Worm (Caenorhabditis elegans) whole organism, L4 larva: ENCODE measurements around the gene F46F5.13.
"Not testable (repeated sequence)": the region's sequence is repeated elsewhere in the genome, so short reads cannot be mapped to it uniquely, and the experiment has no call there.

Source experiments
- F37D6.2 ChIP-seq: sonication (generic microtip); optimal IDR thresholded peaks from 2 replicates; lab custom pipeline; 2016; ENCODE audit warnings: mild to moderate bottlenecking, missing genetic modification characterization, missing compliant biosample characterization
- arid-1 ChIP-seq: fragments of 200-800 bp; sonication (Bioruptor generic); conservative IDR thresholded peaks from 2 replicates; pipeline ENCODE4 v1.3.6; 2022; ENCODE audit warnings: missing genetic modification reagents, missing genetic modification characterization, missing compliant biosample characterization
- ceh-20 ChIP-seq: fragments of 200-800 bp; sonication (Bioruptor generic); IDR thresholded peaks from 2 replicates; pipeline ENCODE4 v1.3.6; 2022; ENCODE audit warnings: missing genetic modification reagents, missing genetic modification characterization, missing compliant biosample characterization
- egl-43 ChIP-seq: fragments of 200-800 bp; sonication (Bioruptor generic); IDR thresholded peaks from 2 replicates; pipeline ENCODE4 v1.3.6; 2022; ENCODE audit warnings: missing genetic modification reagents, missing genetic modification characterization, missing compliant biosample characterization
- fos-1 ChIP-seq: fragments of 150-350 bp; optimal IDR thresholded peaks from 2 replicates; lab custom pipeline; 2014; ENCODE audit warnings: missing biosample characterization, missing genetic modification characterization
- lin-39 ChIP-seq: fragments of 150-350 bp; optimal IDR thresholded peaks from 2 replicates; lab custom pipeline; 2014; ENCODE audit warnings: missing biosample characterization, missing genetic modification reagents, missing genetic modification characterization
- lsy-2 ChIP-seq, 2 experiments: fragments of 150-350 bp in 1 of 2; sonication (generic microtip) in 1 of 2; optimal IDR thresholded peaks; 2 replicates each; lab custom pipeline; 2014 to 2017; ENCODE audit warnings: missing biosample characterization in 2 of 2, missing genetic modification characterization in 2 of 2
- mdt-29 ChIP-seq: fragments of 200-800 bp; sonication (Bioruptor generic); IDR thresholded peaks from 2 replicates; pipeline ENCODE4 v1.3.6; 2022; ENCODE audit warnings: missing genetic modification reagents, missing genetic modification characterization, missing compliant biosample characterization
- nhr-76 ChIP-seq: fragments of 150-350 bp; optimal IDR thresholded peaks from 2 replicates; lab custom pipeline; 2014; ENCODE audit warnings: missing biosample characterization, missing genetic modification characterization
- nhr-77 ChIP-seq: fragments of 150-350 bp; optimal IDR thresholded peaks from 2 replicates; lab custom pipeline; 2014; ENCODE audit warnings: missing biosample characterization, missing genetic modification characterization
- unc-39 ChIP-seq: sonication (generic microtip); optimal IDR thresholded peaks from 2 replicates; lab custom pipeline; 2017; ENCODE audit warnings: missing biosample characterization, missing genetic modification characterization
- unc-62 ChIP-seq, 3 experiments: fragments of 150-350 bp in 1 of 3; sonication (generic microtip); optimal IDR thresholded peaks in 2 of 3; peaks in 1 of 3; 1 replicate in 1 of 3; 2 replicates in 2 of 3; lab custom pipeline; 2014 to 2017; ENCODE audit warnings: missing biosample characterization in 3 of 3, missing genetic modification characterization in 3 of 3, missing genetic modification reagents in 3 of 3, missing genotype in 1 of 3
- ztf-11 ChIP-seq: fragments of 150-350 bp; optimal IDR thresholded peaks from 2 replicates; lab custom pipeline; 2014; ENCODE audit warnings: missing biosample characterization, missing genetic modification characterization

- TF ChIP-seq unc-62 (GFP tag; optimal IDR thresholded peaks at IDR 0.05 in 1 of 2; lab: Kevin White, UChicago); unc-62 (tag; optimal IDR thresholded peaks at IDR 0.05; lab: Kevin White, UChicago); mdt-29; F37D6.2 (tag; lab: Kevin White, UChicago); ztf-11; fos-1; lin-39 (tag; lab: Kevin White, UChicago); nhr-77; ceh-20; arid-1 (GFP tag; lab: Robert Waterston, UW); egl-43 (GFP tag; lab: Robert Waterston, UW); unc-39; nhr-76 (tag; lab: Kevin White, UChicago); lsy-2 (tag; optimal IDR thresholded peaks at IDR 0.05; lab: Kevin White, UChicago): not testable (repeated sequence)
Observed at ce11 chrII:822730-823129, 19.6 kb downstream of the F46F5.13 start, which contains the start of gene msrp-4.
